Fruit fly (Drosophila melanogaster): ENCODE results near the gene ru.

The ru gene

DNA sequence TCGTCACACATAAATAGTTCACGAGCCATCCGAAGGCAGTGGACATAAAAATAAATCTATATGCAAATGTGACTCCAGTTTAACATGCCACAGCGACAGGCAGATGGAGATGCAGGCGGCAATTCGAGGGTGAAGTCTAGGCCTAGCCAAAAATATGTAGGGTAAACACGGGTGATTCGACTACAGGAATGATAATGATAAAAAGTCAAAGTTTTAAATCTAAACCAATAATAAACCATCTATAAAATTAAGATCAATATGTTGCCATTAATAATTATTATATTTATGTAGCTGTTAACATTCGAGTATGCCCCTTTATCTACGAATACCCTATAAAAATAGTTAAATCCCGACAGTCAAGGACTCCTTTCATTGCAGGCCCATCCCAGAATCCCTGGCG is 50.5 kb downstream of the ru start (continued):
- TF ChIP-seq CrebB (tag; optimal IDR thresholded peaks at IDR 0.05): no peak
- no peak for TF ChIP-seq Hand (GFP tag; optimal IDR thresholded peaks at IDR 0.05)
- no peak for TF ChIP-seq E2f1 (GFP tag; IDR thresholded peaks at IDR 0.05)
- TF ChIP-seq cg (GFP tag; optimal IDR thresholded peaks at IDR 0.05): no peak
- TF ChIP-seq CG14710 (tag; optimal IDR thresholded peaks at IDR 0.05): no peak
- TF ChIP-seq CG9609 (GFP tag; optimal IDR thresholded peaks at IDR 0.05): no peak
- TF ChIP-seq Nf-YA (GFP tag; IDR thresholded peaks at IDR 0.05): no peak
- TF ChIP-seq tin (GFP tag; optimal IDR thresholded peaks at IDR 0.05): no peak
- no peak for TF ChIP-seq tll (GFP tag; optimal IDR thresholded peaks at IDR 0.05)
- TF ChIP-seq NC2α (GFP tag; optimal IDR thresholded peaks at IDR 0.05): no peak
- no peak for TF ChIP-seq CG17385 (GFP tag; optimal IDR thresholded peaks at IDR 0.05)
- no peak for TF ChIP-seq CG30020 (tag; optimal IDR thresholded peaks at IDR 0.05)
- no peak for TF ChIP-seq Mrtf (GFP tag; IDR thresholded peaks at IDR 0.05)
- no peak for TF ChIP-seq gt (GFP tag; IDR thresholded peaks at IDR 0.05)
- TF ChIP-seq prd (optimal IDR thresholded peaks at IDR 0.05): no peak
- TF ChIP-seq prd (GFP tag; IDR thresholded peaks at IDR 0.05): peak; percentile 35; the same call in 1 of the 3 replicates
- no peak for TF ChIP-seq CG6854 (GFP tag; optimal IDR thresholded peaks at IDR 0.05)
- TF ChIP-seq Vsx1 (GFP tag; optimal IDR thresholded peaks at IDR 0.05): no peak
- TF ChIP-seq Xrp1 (GFP tag; IDR thresholded peaks at IDR 0.05): peak; percentile 47; the same call in 1 of the 2 replicates
- TF ChIP-seq zfh1 (GFP tag; IDR thresholded peaks at IDR 0.05): peak; percentile 63; the same call in 2 of the 3 replicates
- TF ChIP-seq Hr39 (optimal IDR thresholded peaks at IDR 0.05): no peak
- no peak for TF ChIP-seq Dfd (GFP tag; optimal IDR thresholded peaks at IDR 0.05)
- TF ChIP-seq Xbp1 (GFP tag; optimal IDR thresholded peaks at IDR 0.05): no peak
- no peak for TF ChIP-seq CG34224 (GFP tag; IDR thresholded peaks at IDR 0.05; ENCODE audit: partially characterized antibody)
- TF ChIP-seq CG9876 (GFP tag; optimal IDR thresholded peaks at IDR 0.05): no peak
- TF ChIP-seq usp (GFP tag; optimal IDR thresholded peaks at IDR 0.05): no peak
- no peak for TF ChIP-seq H2.0 (GFP tag; IDR thresholded peaks at IDR 0.05)
- TF ChIP-seq CG8924 (tag; optimal IDR thresholded peaks at IDR 0.05): no peak
- TF ChIP-seq bsh (GFP tag; optimal IDR thresholded peaks at IDR 0.05): peak in 1 of 2 experiments; percentile 26
- no peak for TF ChIP-seq Dp (GFP tag; optimal IDR thresholded peaks at IDR 0.05)
- TF ChIP-seq CG6654 (GFP tag; optimal IDR thresholded peaks at IDR 0.05): no peak
- TF ChIP-seq CG4404 (GFP tag; IDR thresholded peaks at IDR 0.05): peak; percentile 42; the same call in 1 of the 2 replicates
- TF ChIP-seq GATAe (GFP tag; conservative IDR thresholded peaks at IDR 0.05): no peak
- TF ChIP-seq fd102C (GFP tag; optimal IDR thresholded peaks at IDR 0.05): no peak
- TF ChIP-seq CG12942 (GFP tag; optimal IDR thresholded peaks at IDR 0.05): no peak
- no peak for TF ChIP-seq mld (GFP tag; IDR thresholded peaks at IDR 0.05; ENCODE audit: partially characterized antibody)

dm6 chr3L:1423371-1423770 is 52.9 kb downstream of the ru start, which contains the start of gene CG9173:
CG9173 (minus strand) TSS chr3L:1423471.
- no peak for TF ChIP-seq h (optimal IDR thresholded peaks at IDR 0.05)
- TF ChIP-seq gsb-n (tag; optimal IDR thresholded peaks at IDR 0.05): peak; percentile 34
- peak; percentile 22 for TF ChIP-seq oc (tag; optimal IDR thresholded peaks at IDR 0.05)

DNA sequence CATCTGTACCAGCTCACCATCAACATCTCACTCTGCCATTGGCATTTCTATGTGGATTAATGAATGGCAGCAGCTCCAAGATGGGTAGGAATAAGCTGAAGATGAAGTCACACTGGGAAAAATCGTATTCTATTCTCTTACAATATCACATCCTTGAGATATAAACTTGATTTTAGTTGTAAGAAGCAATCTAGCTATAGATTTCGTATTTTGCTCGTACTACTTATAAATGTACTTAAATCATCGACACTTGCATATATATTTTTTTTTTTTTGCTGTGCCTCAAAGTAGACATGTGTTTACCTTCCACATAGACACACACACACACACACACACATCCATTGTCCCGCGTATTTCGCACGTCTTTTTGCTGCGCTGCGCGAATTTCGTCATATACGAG is 54.1 kb downstream of the ru start:
- TF ChIP-seq BtbVII (GFP tag; optimal IDR thresholded peaks at IDR 0.05) (no peak), vvl (GFP tag; IDR thresholded peaks at IDR 0.05) (peak; percentile 23; the same call in 1 of the 2 replicates), luna (GFP tag; optimal IDR thresholded peaks at IDR 0.05) (no peak), Blimp-1 (GFP tag; optimal IDR thresholded peaks at IDR 0.05) (peak; percentile 10), Opbp (GFP tag; IDR thresholded peaks at IDR 0.05; ENCODE audit: partially characterized antibody) (no peak), mld (GFP tag; IDR thresholded peaks at IDR 0.05; ENCODE audit: partially characterized antibody) (no peak), Doc2 (GFP tag; IDR thresholded peaks at IDR 0.05) (no peak), CG18262 (tag; optimal IDR thresholded peaks at IDR 0.05) (peak; percentile 62), CG10543 (GFP tag; optimal IDR thresholded peaks at IDR 0.05) (no peak), Hsf (GFP tag; optimal IDR thresholded peaks at IDR 0.05) (no peak), bsh (GFP tag; optimal IDR thresholded peaks at IDR 0.05) (peak in 1 of 2 experiments; percentile 47), CG6689 (GFP tag; IDR thresholded peaks at IDR 0.05) (peak; percentile 46), Mrtf (GFP tag; IDR thresholded peaks at IDR 0.05) (peak; percentile 8; the same call in 1 of the 3 replicates), Rx (GFP tag; IDR thresholded peaks at IDR 0.05) (no peak), CG4730 (GFP tag; IDR thresholded peaks at IDR 0.05) (0 out of 2 replicates have a peak, but pooled peaks have one; percentile 14)

Data from whole organism, embryonic.